Worm (Caenorhabditis elegans): Measurements from ENCODE around the gene srh-32.

The srh-32 gene

DNA sequence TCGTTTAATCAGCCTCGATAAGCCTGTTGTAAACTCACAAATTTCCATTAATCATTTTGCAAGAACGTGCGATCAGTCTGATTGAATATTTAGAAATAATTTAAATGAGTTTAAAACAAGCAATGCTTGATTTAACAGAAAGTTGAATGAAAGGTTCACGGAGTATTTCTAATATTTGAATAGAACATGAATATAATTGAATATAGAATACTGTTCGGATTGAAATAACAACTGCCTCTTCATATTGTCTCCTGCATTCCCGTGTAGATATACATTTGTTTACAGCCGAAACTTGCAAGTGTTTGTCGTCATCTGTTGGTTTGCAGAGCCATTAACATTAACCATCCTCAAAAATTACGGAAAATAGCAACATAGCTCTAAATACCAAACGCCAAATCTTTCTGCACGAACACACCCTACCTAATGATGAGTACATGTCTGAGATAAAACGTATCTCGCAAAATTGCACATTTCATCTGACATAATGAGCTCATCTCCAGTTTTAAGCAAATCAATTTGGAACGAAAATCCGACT lies at the start of gene srh-32, which contains the start of gene Y26G10.5:
TSS of gene srh-32 (plus strand) at position 485 of the 535 bp plus-strand sequence.
TSS of gene Y26G10.5 (minus strand) at position 101 of the 535 bp plus-strand sequence.
- TF ChIP-seq him-1 (tag; optimal IDR thresholded peaks at IDR 0.05): no peak
- no peak for TF ChIP-seq W03F9.2 (tag; optimal IDR thresholded peaks at IDR 0.05)
- no peak for TF ChIP-seq dao-5 (tag; optimal IDR thresholded peaks at IDR 0.05)

ce11 chrV:17655205-17655604 lies 45.8 kb upstream of the srh-32 start:
- TF ChIP-seq W03F9.2 (tag; optimal IDR thresholded peaks at IDR 0.05): no peak
- TF ChIP-seq dao-5 (tag; optimal IDR thresholded peaks at IDR 0.05): no peak
- TF ChIP-seq him-1 (tag; optimal IDR thresholded peaks at IDR 0.05): no peak

ce11 chrV:17658824-17659223 lies 42.2 kb upstream of the srh-32 start:
- TF ChIP-seq dao-5 (tag; optimal IDR thresholded peaks at IDR 0.05): no peak
- no peak for TF ChIP-seq W03F9.2 (tag; optimal IDR thresholded peaks at IDR 0.05)
- TF ChIP-seq him-1 (tag; optimal IDR thresholded peaks at IDR 0.05): no peak

ce11 chrV:17659228-17659627 lies 41.8 kb upstream of the srh-32 start, which contains the start of gene fbxa-108:
fbxa-108 (minus strand) TSS chrV:17659385.
- no peak for TF ChIP-seq him-1 (tag; optimal IDR thresholded peaks at IDR 0.05)
- TF ChIP-seq W03F9.2 (tag; optimal IDR thresholded peaks at IDR 0.05): no peak
- no peak for TF ChIP-seq dao-5 (tag; optimal IDR thresholded peaks at IDR 0.05)

ce11 chrV:17660003-17660402 lies 41.0 kb upstream of the srh-32 start, which contains the start of gene dgat-2:
dgat-2 (plus strand) TSS chrV:17660303.
- TF ChIP-seq him-1 (tag; optimal IDR thresholded peaks at IDR 0.05) (no peak), dao-5 (tag; optimal IDR thresholded peaks at IDR 0.05) (no peak)

- TF ChIP-seq dao-5 (tag; optimal IDR thresholded peaks at IDR 0.05) (no peak), W03F9.2 (tag; optimal IDR thresholded peaks at IDR 0.05) (no peak), him-1 (tag; optimal IDR thresholded peaks at IDR 0.05) (no peak)
Observed at ce11 chrV:17662260-17662659, 38.8 kb upstream of the srh-32 start.

DNA sequence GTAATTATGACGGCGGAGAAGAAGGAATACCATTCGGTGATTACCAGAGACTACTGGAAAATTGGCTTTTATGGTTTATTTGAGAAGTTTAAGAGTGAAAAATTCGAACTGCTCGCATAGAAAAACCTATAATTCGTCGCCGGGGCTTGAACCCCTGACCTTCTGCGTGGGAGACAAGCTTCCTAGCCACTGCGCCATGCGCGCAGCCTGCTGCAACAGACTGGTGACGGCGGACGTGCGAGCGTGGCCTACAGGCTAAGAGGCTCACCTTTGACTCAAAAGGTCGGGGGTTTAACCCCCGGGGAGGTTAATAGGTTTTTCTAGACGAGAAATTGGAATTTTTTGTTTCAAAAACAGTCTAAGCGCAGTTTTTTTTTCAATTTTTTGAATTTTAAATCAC lies 36.6 kb upstream of the srh-32 start:
- no peak for TF ChIP-seq dao-5 (tag; optimal IDR thresholded peaks at IDR 0.05)
- no peak for TF ChIP-seq W03F9.2 (tag; optimal IDR thresholded peaks at IDR 0.05)
- no peak for TF ChIP-seq him-1 (tag; optimal IDR thresholded peaks at IDR 0.05)

DNA sequence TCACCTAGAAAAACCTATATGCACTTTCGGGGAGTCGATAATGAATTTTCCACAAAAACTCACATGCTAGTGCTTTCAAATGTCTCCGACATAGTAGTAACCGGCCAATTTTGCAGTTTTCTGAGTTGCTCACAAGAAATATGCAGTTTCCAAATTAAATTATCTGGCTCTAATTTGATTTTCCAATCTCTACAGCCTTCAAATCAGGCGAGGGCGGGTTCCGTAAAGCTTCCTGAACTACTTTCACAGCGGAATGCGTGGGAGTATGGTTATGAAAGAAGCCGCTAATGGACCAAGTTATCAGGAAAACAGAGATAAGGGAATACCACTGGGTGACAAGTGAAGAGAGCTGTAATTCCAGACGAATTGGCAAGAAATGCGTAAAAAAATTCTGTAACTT lies 35.1 kb upstream of the srh-32 start, which contains the start of gene F59A1.11:
TSS of gene F59A1.11 (minus strand) at position 101 of the 400 bp plus-strand sequence.
- TF ChIP-seq W03F9.2 (tag; optimal IDR thresholded peaks at IDR 0.05) (no peak), dao-5 (tag; optimal IDR thresholded peaks at IDR 0.05) (no peak), him-1 (tag; optimal IDR thresholded peaks at IDR 0.05) (no peak)

DNA sequence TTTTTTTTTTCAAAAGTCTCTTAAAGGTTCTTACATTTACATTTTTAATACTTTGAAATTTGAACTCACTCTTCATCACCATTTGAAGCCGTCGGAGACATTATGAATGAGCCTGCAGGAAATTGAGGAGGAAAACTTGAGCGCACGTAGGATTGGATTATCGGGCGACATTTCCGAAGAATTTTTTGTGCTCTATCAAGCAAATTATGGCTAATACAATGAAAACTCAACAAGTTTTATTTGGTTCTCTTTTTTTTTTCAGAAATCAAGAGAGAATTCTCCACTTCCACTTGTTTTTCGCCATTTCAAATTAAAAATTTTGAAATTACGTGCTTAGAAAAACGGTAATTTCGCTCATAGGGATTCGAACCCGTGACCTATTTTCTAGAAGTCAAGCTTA lies 33.3 kb upstream of the srh-32 start, which contains the start of gene F59A1.12:
TSS of gene F59A1.12 (minus strand) at position 101 of the 400 bp plus-strand sequence.
- TF ChIP-seq him-1 (tag; optimal IDR thresholded peaks at IDR 0.05) (no peak), W03F9.2 (tag; optimal IDR thresholded peaks at IDR 0.05) (no peak), dao-5 (tag; optimal IDR thresholded peaks at IDR 0.05) (no peak)

DNA sequence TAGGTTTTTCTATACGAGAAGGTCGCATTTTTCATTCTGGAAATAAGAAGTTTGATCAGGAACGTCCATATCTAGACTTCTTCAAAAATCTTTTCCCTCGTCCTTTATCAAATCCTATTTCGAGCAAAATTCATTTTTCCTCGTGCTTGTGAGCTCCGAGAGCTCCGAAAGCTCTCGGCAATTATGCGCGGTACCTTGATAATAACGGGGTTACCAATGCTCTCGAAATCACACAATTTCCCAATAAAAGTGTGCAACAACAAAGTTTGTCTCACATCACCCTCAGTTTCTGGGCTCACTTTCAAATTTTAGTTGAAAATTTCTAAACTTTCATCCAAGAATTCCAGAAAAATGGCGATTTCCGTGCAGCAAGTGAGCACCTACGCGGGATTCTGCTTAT lies 32.5 kb upstream of the srh-32 start, which contains the start of gene str-89:
TSS of gene str-89 (plus strand) at position 301 of the 400 bp plus-strand sequence.
- no peak for TF ChIP-seq W03F9.2 (tag; optimal IDR thresholded peaks at IDR 0.05)
- TF ChIP-seq dao-5 (tag; optimal IDR thresholded peaks at IDR 0.05): no peak
- no peak for TF ChIP-seq him-1 (tag; optimal IDR thresholded peaks at IDR 0.05)

DNA sequence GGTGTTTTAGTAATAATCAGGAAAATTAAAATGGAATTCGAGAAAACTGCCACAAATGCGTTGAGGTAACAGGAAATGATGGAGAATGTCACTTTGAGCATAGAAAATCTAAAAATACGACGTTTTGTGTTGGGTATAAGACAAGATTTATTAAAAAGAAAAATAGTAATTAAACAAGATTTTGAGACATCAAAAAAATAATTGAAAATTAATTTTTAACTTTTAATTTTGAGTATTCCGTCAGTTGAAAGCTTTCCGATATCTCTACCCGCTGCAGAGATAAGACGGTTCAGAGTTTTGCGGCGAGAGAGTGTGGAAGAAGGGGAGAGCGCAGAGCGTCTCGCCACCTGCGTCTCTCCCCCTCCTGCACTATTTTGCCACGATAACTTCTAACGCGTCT lies 27.7 kb upstream of the srh-32 start, which contains the start of gene str-93:
TSS of gene str-93 (minus strand) at position 101 of the 400 bp plus-strand sequence.
- no peak for TF ChIP-seq him-1 (tag; optimal IDR thresholded peaks at IDR 0.05)
- no peak for TF ChIP-seq W03F9.2 (tag; optimal IDR thresholded peaks at IDR 0.05)
- TF ChIP-seq dao-5 (tag; optimal IDR thresholded peaks at IDR 0.05): no peak

DNA sequence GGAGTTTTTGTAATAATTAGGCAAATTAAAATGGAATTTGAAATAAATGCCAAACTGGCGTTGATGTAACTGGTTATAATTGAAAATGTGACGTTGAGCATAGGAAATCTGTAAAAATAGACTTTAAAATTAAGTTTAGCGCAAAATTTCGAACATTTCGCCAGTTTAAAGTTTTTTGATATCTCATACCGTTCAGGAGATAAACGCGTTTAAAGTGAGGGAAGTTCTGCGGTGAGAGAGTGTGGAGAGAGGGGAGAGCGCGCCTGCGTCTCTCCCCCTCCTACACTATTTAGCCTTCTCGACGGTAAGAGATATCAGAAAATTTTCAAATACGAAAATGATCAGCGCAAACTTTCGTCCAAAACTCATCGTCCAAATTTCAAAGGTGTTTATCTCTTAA lies 24.5 kb upstream of the srh-32 start, which contains the start of gene str-92:
TSS of gene str-92 (minus strand) at position 101 of the 400 bp plus-strand sequence.
- TF ChIP-seq dao-5 (tag; optimal IDR thresholded peaks at IDR 0.05) (no peak), W03F9.2 (tag; optimal IDR thresholded peaks at IDR 0.05) (no peak), him-1 (tag; optimal IDR thresholded peaks at IDR 0.05) (no peak)

DNA sequence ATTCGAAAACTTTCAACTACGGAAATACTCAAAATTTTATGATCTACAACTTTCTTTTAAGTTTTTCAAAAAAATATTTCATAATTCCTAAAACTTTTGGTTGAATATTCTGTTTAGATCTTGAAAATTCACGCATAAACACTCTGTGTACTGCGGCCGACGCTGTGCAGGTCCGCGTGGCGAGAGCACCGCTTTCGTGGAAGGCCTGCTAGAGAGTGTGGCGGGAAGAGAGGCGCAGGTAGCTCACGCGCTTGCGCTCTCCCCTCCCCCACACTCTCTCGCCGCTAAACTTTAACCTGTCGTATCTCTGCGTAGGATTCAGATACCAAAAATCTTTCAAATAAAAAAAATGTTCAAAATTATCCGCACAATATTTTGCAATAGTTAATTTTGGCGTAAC lies 17.7 kb upstream of the srh-32 start:
- no peak for TF ChIP-seq W03F9.2 (tag; optimal IDR thresholded peaks at IDR 0.05)
- no peak for TF ChIP-seq him-1 (tag; optimal IDR thresholded peaks at IDR 0.05)
- no peak for TF ChIP-seq dao-5 (tag; optimal IDR thresholded peaks at IDR 0.05)

DNA sequence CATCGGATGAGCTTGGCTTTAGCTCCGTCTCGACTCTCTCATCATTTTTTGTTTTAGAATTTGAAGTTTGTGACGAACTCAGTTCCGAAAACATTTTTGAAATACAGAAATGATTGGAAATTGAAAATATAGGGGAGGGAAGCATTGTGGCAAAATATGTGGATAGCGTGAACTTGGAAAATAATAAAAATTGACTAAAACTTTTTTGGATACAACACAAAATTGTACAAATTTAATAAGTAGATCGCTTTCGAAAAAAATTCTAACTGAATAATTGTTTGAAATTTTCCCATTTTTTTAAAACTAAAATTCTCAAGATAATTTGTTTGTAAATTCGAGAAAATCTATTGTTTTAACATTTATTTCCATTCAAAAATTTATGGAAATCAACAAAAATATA lies 17.2 kb upstream of the srh-32 start, which contains the start of gene F59A1.15:
TSS of gene F59A1.15 (minus strand) at position 101 of the 400 bp plus-strand sequence.
- TF ChIP-seq W03F9.2 (tag; optimal IDR thresholded peaks at IDR 0.05) (no peak), dao-5 (tag; optimal IDR thresholded peaks at IDR 0.05) (no peak), him-1 (tag; optimal IDR thresholded peaks at IDR 0.05) (no peak)
